Worm (Caenorhabditis elegans) whole organism, early embryonic: ENCODE measurements around the gene ptr-24.

ENCODE experiments used
- ama-1 ChIP-seq: fragments of 150-350 bp; optimal IDR thresholded peaks from 2 replicates; lab custom pipeline; 2014
- ets-7 ChIP-seq: sonication (generic microtip); optimal IDR thresholded peaks from 2 replicates; lab custom pipeline; 2016; ENCODE audit warnings: missing genotype, missing genetic modification characterization, missing compliant biosample characterization
- hmg-4 ChIP-seq: fragments of 200-800 bp; sonication (Bioruptor generic); optimal IDR thresholded peaks from 2 replicates; lab custom pipeline; 2018; ENCODE audit warnings: mild to moderate bottlenecking, missing genetic modification characterization, missing compliant biosample characterization
- hnd-1 ChIP-seq: sonication (generic microtip); optimal IDR thresholded peaks from 2 replicates; lab custom pipeline; 2016; ENCODE audit warnings: missing genetic modification characterization, missing compliant biosample characterization
- pes-1 ChIP-seq: fragments of 200-800 bp; sonication (Bioruptor generic); IDR thresholded peaks from 2 replicates; pipeline ENCODE4 v1.3.6; 2022; ENCODE audit warnings: missing genetic modification reagents, missing genetic modification characterization, missing compliant biosample characterization
- tbx-11 ChIP-seq: fragments of 200-800 bp; sonication (Bioruptor generic); IDR thresholded peaks from 2 replicates; pipeline ENCODE4 v1.3.6; 2022; ENCODE audit warnings: missing genetic modification characterization, missing compliant biosample characterization
- tbx-37 ChIP-seq: fragments of 200-800 bp; sonication (Bioruptor generic); conservative IDR thresholded peaks from 2 replicates; pipeline ENCODE4 v1.3.6; 2022; ENCODE audit warnings: missing genetic modification reagents, missing genetic modification characterization, missing compliant biosample characterization

ce11 chrX:13349230-13350122, 11.6 kb downstream of the ptr-24 start:
- TF ChIP-seq hnd-1 (tag; lab: Kevin White, UChicago) (no peak), ama-1 (lab: Kevin White, UChicago) (no peak), hmg-4 (no peak), tbx-11 (GFP tag; lab: Robert Waterston, UW) (no peak), tbx-37 (no peak), pes-1 (no peak), ets-7 (no peak)
